Fruit fly (Drosophila melanogaster) S2 (cell line): ENCODE results near the gene CG44385.

Experiments used
- CG8478 ChIP-seq: fragments of >200 bp; optimal IDR thresholded peaks from 2 replicates; lab custom pipeline; 2018
- CTCF ChIP-seq, 2 experiments: fragments of >200 bp; optimal IDR thresholded peaks; 2 replicates each; lab custom pipeline; 2018

DNA sequence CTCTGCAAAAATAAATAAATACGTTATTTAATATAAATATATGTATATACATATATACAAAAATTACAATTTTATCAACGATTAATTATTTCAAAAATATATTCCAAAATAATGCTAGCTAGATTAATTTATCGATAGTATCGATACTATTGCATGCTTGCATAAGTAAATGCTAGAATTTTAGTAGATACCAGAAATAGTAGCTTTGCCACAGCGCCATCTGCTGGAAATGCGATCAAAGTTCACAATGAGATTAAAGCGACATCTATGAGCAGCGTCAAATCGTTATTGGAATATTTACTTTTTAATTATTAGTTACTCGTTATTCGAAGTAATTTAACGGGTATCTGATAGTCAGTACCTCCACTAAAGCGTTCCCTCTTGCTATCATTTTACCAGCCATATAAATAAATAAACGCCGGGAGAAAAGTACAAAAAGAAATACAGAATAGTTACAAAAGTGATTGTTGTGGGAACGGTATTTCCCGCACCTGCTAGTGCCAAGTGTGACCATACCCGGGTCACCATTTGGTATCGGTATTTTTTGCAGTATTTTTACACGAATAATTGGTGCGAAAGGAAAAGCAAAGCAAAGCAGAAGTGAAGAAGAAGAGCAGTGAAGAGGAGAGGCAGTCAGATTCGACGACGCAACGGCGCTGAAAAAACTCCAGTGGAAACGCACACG lies 21.8 kb upstream of the CG44385 start, which contains the start of the genes rtv and Dlic:
- TF ChIP-seq CG8478 (no peak), CTCF (optimal IDR thresholded peaks at IDR 0.05; lab: Kevin White, UChicago) (peak; percentile 83 to 89)
